Fruit fly (Drosophila melanogaster) whole organism: ENCODE results near the gene btsz.
A peak's percentile ranks its signal among the peaks of the same experiment; 100 is the strongest.

Source experiments
- CG8478 ChIP-seq: fragments of >200 bp; optimal IDR thresholded peaks from 2 replicates; lab custom pipeline; 2018; ENCODE audit warnings: inconsistent platforms
- Dll ChIP-seq: fragments of >200 bp; optimal IDR thresholded peaks from 2 replicates; lab custom pipeline; 2017
- EcR ChIP-seq, 2 experiments: fragments of >200 bp; optimal IDR thresholded peaks; 2 replicates each; lab custom pipeline; 2017; ENCODE audit warnings: missing biosample characterization in 2 of 2, missing genetic modification characterization in 2 of 2, missing genetic modification reagents in 2 of 2
- pan ChIP-seq: fragments of >200 bp; optimal IDR thresholded peaks from 2 replicates; lab custom pipeline; 2017
- psq ChIP-seq: fragments of >200 bp; optimal IDR thresholded peaks from 2 replicates; lab custom pipeline; 2017
- usp ChIP-seq: fragments of >200 bp; optimal IDR thresholded peaks from 2 replicates; lab custom pipeline; 2017; ENCODE audit warnings: missing biosample characterization, missing genetic modification characterization, mixed read lengths

btsz gene

dm6 chr3R:14844743-14845142 lies 30.5 kb downstream of the btsz start, which contains the start of gene CG3610:
Gene CG3610 (plus strand): TSS chr3R:14845043.
- TF ChIP-seq pan (lab: Kevin White, UChicago) (no peak), Dll (lab: Kevin White, UChicago) (no peak)

dm6 chr3R:14832256-14832655 lies 43.0 kb downstream of the btsz start:
- TF ChIP-seq usp (GFP tag; lab: Kevin White, UChicago) (no peak), Dll (lab: Kevin White, UChicago) (no peak), EcR (GFP tag; optimal IDR thresholded peaks at IDR 0.05; lab: Kevin White, UChicago) (no peak), pan (lab: Kevin White, UChicago) (no peak), psq (lab: Kevin White, UChicago) (no peak), CG8478 (lab: Kevin White, UChicago) (no peak)

- TF ChIP-seq psq (lab: Kevin White, UChicago): no peak
- TF ChIP-seq EcR (GFP tag; optimal IDR thresholded peaks at IDR 0.05; lab: Kevin White, UChicago): no peak
- no peak for TF ChIP-seq Dll (lab: Kevin White, UChicago)
- TF ChIP-seq CG8478 (lab: Kevin White, UChicago): no peak
- no peak for TF ChIP-seq usp (GFP tag; lab: Kevin White, UChicago)
- TF ChIP-seq pan (lab: Kevin White, UChicago): no peak
Observed at dm6 chr3R:14830262-14830758, 45.0 kb downstream of the btsz start.

- TF ChIP-seq psq (lab: Kevin White, UChicago) (no peak), usp (GFP tag; lab: Kevin White, UChicago) (no peak), pan (lab: Kevin White, UChicago) (no peak), CG8478 (lab: Kevin White, UChicago) (no peak), EcR (GFP tag; optimal IDR thresholded peaks at IDR 0.05; lab: Kevin White, UChicago) (no peak), Dll (lab: Kevin White, UChicago) (no peak)
Observed at dm6 chr3R:14822954-14823353, 52.3 kb downstream of the btsz start.

- TF ChIP-seq pan (lab: Kevin White, UChicago) (no peak), usp (GFP tag; lab: Kevin White, UChicago) (no peak), psq (lab: Kevin White, UChicago) (no peak), Dll (lab: Kevin White, UChicago) (no peak), CG8478 (lab: Kevin White, UChicago) (no peak)
Observed at dm6 chr3R:14821175-14821574, 54.1 kb downstream of the btsz start.

- TF ChIP-seq EcR (GFP tag; optimal IDR thresholded peaks at IDR 0.05; lab: Kevin White, UChicago) (no peak), usp (GFP tag; lab: Kevin White, UChicago) (no peak), Dll (lab: Kevin White, UChicago) (no peak), pan (lab: Kevin White, UChicago) (no peak), CG8478 (lab: Kevin White, UChicago) (no peak), psq (lab: Kevin White, UChicago) (no peak)
Observed at dm6 chr3R:14819711-14820153, 55.6 kb downstream of the btsz start.

dm6 chr3R:14817721-14818215 lies 57.5 kb downstream of the btsz start:
- TF ChIP-seq psq (lab: Kevin White, UChicago) (no peak), Dll (lab: Kevin White, UChicago) (peak; percentile 69)

dm6 chr3R:14810703-14811102 lies 64.6 kb downstream of the btsz start:
- TF ChIP-seq psq (lab: Kevin White, UChicago) (no peak), usp (GFP tag; lab: Kevin White, UChicago) (no peak), EcR (GFP tag; optimal IDR thresholded peaks at IDR 0.05; lab: Kevin White, UChicago) (no peak), Dll (lab: Kevin White, UChicago) (no peak), pan (lab: Kevin White, UChicago) (no peak), CG8478 (lab: Kevin White, UChicago) (no peak)

- no peak for TF ChIP-seq CG8478 (lab: Kevin White, UChicago)
- TF ChIP-seq pan (lab: Kevin White, UChicago): no peak
- TF ChIP-seq EcR (GFP tag; optimal IDR thresholded peaks at IDR 0.05; lab: Kevin White, UChicago): no peak
- TF ChIP-seq Dll (lab: Kevin White, UChicago): no peak
- TF ChIP-seq usp (GFP tag; lab: Kevin White, UChicago): no peak
- TF ChIP-seq psq (lab: Kevin White, UChicago): no peak
Observed at dm6 chr3R:14801407-14801806, 73.9 kb downstream of the btsz start, which contains the start of gene CG14857. Gene CG14857 (plus strand): TSS chr3R:14801773.

dm6 chr3R:14798626-14799258 lies 76.5 kb downstream of the btsz start, which contains the start of gene CG14856:
Gene CG14856 (plus strand): TSS chr3R:14798986.
- TF ChIP-seq CG8478 (lab: Kevin White, UChicago) (no peak), Dll (lab: Kevin White, UChicago) (no peak), usp (GFP tag; lab: Kevin White, UChicago) (no peak), EcR (GFP tag; optimal IDR thresholded peaks at IDR 0.05; lab: Kevin White, UChicago) (no peak), pan (lab: Kevin White, UChicago) (no peak), psq (lab: Kevin White, UChicago) (no peak)

dm6 chr3R:14796294-14796693 lies 79.0 kb downstream of the btsz start, which contains the start of gene CG14855:
Gene CG14855 (plus strand): TSS chr3R:14796305.
- TF ChIP-seq usp (GFP tag; lab: Kevin White, UChicago): no peak
- TF ChIP-seq pan (lab: Kevin White, UChicago): no peak
- TF ChIP-seq EcR (GFP tag; optimal IDR thresholded peaks at IDR 0.05; lab: Kevin White, UChicago): no peak
- TF ChIP-seq CG8478 (lab: Kevin White, UChicago): no peak
- no peak for TF ChIP-seq Dll (lab: Kevin White, UChicago)
- TF ChIP-seq psq (lab: Kevin White, UChicago): no peak
